Fruit fly (Drosophila melanogaster) whole organism, embryonic: ENCODE results near the gene CG3726.

ENCODE experiments used
- Abd-B ChIP-seq: fragments of 200-800 bp; sonication (Bioruptor generic); optimal IDR thresholded peaks from 2 replicates; lab custom pipeline; 2018; ENCODE audit warnings: missing biosample characterization, mild to moderate bottlenecking, missing genetic modification characterization, moderate library complexity
- CG1233 ChIP-seq: fragments of 200-800 bp; sonication (Bioruptor generic); optimal IDR thresholded peaks from 4 replicates; lab custom pipeline; 2018; ENCODE audit warnings: missing biosample characterization, mild to moderate bottlenecking, missing genetic modification characterization
- CG12744 ChIP-seq: fragments of 200-800 bp; sonication (Bioruptor generic); optimal IDR thresholded peaks from 2 replicates; lab custom pipeline; 2016; ENCODE audit warnings: missing biosample characterization, missing genetic modification characterization
- CG13296 ChIP-seq: fragments of 200-800 bp; sonication (Bioruptor generic); optimal IDR thresholded peaks from 3 replicates; lab custom pipeline; 2018; ENCODE audit warnings: missing biosample characterization, mild to moderate bottlenecking, missing genetic modification characterization
- CG13894 ChIP-seq: fragments of 200-800 bp; sonication (Bioruptor generic); optimal IDR thresholded peaks from 3 replicates; lab custom pipeline; 2018; ENCODE audit warnings: missing biosample characterization, mild to moderate bottlenecking, missing genetic modification characterization, moderate library complexity
- CG14965 ChIP-seq: fragments of 200-800 bp; sonication (Bioruptor generic); optimal IDR thresholded peaks from 2 replicates; lab custom pipeline; 2016; ENCODE audit warnings: missing biosample characterization, missing genetic modification characterization, borderline replicate concordance
- CG15696 ChIP-seq: fragments of 200-800 bp; sonication (Bioruptor generic); optimal IDR thresholded peaks from 2 replicates; lab custom pipeline; 2019; ENCODE audit warnings: missing biosample characterization, mild to moderate bottlenecking, missing genetic modification characterization, moderate library complexity
- CG16813 ChIP-seq: fragments of 200-800 bp; sonication (Bioruptor generic); IDR thresholded peaks from 3 replicates; pipeline ENCODE4 v1.3.6; 2022; ENCODE audit warnings: missing biosample characterization, missing genetic modification characterization; ENCODE audit not compliant: partially characterized antibody
- CG17186 ChIP-seq: fragments of 200-800 bp; sonication (Bioruptor generic); optimal IDR thresholded peaks from 3 replicates; lab custom pipeline; 2017; ENCODE audit warnings: missing biosample characterization, missing genetic modification reagents, missing genetic modification characterization
- CG17359 ChIP-seq: fragments of 200-800 bp; sonication (Bioruptor generic); optimal IDR thresholded peaks from 3 replicates; lab custom pipeline; 2018; ENCODE audit warnings: missing biosample characterization, mild to moderate bottlenecking, missing genetic modification characterization, moderate library complexity
- CG17568 ChIP-seq: fragments of 200-800 bp; sonication (Bioruptor generic); optimal IDR thresholded peaks from 2 replicates; lab custom pipeline; 2018; ENCODE audit warnings: missing biosample characterization, mild to moderate bottlenecking, missing genetic modification characterization, moderate library complexity
- CG1792 ChIP-seq: fragments of 200-800 bp; sonication (Bioruptor generic); optimal IDR thresholded peaks from 2 replicates; lab custom pipeline; 2016; ENCODE audit warnings: missing biosample characterization, missing genetic modification characterization
- CG30020 ChIP-seq: fragments of 200-800 bp; optimal IDR thresholded peaks from 2 replicates; lab custom pipeline; 2019; ENCODE audit warnings: missing biosample characterization, mild to moderate bottlenecking, missing genetic modification characterization, moderate library complexity
- CG31441 ChIP-seq: fragments of 200-800 bp; sonication (Bioruptor generic); IDR thresholded peaks from 2 replicates; pipeline ENCODE4 v1.3.6; 2022; ENCODE audit warnings: missing biosample characterization, missing genetic modification characterization
- CG34422 ChIP-seq: fragments of 200-800 bp; sonication (Bioruptor generic); IDR thresholded peaks from 3 replicates; pipeline ENCODE4 v1.3.6; 2022; ENCODE audit warnings: missing biosample characterization, missing genetic modification characterization
- CG5953 ChIP-seq: fragments of 200-800 bp; sonication (Bioruptor generic); IDR thresholded peaks from 2 replicates; pipeline ENCODE4 v1.3.6; 2022; ENCODE audit warnings: missing biosample characterization, missing genetic modification characterization
- CG6175 ChIP-seq: fragments of 200-800 bp; sonication (Bioruptor generic); IDR thresholded peaks from 3 replicates; pipeline ENCODE4 v1.3.6; 2022; ENCODE audit warnings: missing biosample characterization, missing genetic modification characterization
- CG8924 ChIP-seq: fragments of 200-800 bp; optimal IDR thresholded peaks from 3 replicates; lab custom pipeline; 2019; ENCODE audit warnings: missing biosample characterization, mild to moderate bottlenecking, missing genetic modification characterization, moderate library complexity
- Camta ChIP-seq: fragments of 200-800 bp; sonication (Bioruptor generic); optimal IDR thresholded peaks from 2 replicates; lab custom pipeline; 2016; ENCODE audit warnings: missing biosample characterization, missing genetic modification characterization
- CkIIα-i1 ChIP-seq: fragments of 200-800 bp; sonication (Bioruptor generic); IDR thresholded peaks from 2 replicates; pipeline ENCODE4 v1.3.6; 2022; ENCODE audit warnings: missing biosample characterization, missing genetic modification characterization
- CoRest ChIP-seq: fragments of 200-800 bp; sonication (Bioruptor generic); optimal IDR thresholded peaks from 3 replicates; lab custom pipeline; 2018; ENCODE audit warnings: missing biosample characterization, mild to moderate bottlenecking, missing genetic modification characterization, moderate library complexity
- Drgx ChIP-seq: fragments of 200-800 bp; sonication (Bioruptor generic); IDR thresholded peaks from 2 replicates; pipeline ENCODE4 v1.3.6; 2022; ENCODE audit warnings: missing biosample characterization, missing genetic modification characterization
- H15 ChIP-seq: fragments of 200-800 bp; sonication (Bioruptor generic); IDR thresholded peaks from 3 replicates; pipeline ENCODE4 v1.3.6; 2022; ENCODE audit warnings: missing biosample characterization, missing genetic modification characterization
- HLH54F ChIP-seq: fragments of 200-800 bp; sonication (Bioruptor generic); optimal IDR thresholded peaks from 3 replicates; lab custom pipeline; 2016; ENCODE audit warnings: missing biosample characterization, missing genetic modification characterization
- Kr ChIP-seq: fragments of 200-800 bp; sonication (Bioruptor generic); optimal IDR thresholded peaks from 2 replicates; lab custom pipeline; 2017; ENCODE audit warnings: missing biosample characterization, mild to moderate bottlenecking, missing genetic modification characterization
- Mrtf ChIP-seq: fragments of 200-800 bp; sonication (Bioruptor generic); IDR thresholded peaks from 3 replicates; pipeline ENCODE4 v1.3.6; 2022; ENCODE audit warnings: missing biosample characterization, missing genetic modification characterization
- Pdp1 ChIP-seq, 2 experiments: fragments of 200-800 bp; sonication (Bioruptor generic); optimal IDR thresholded peaks; 3 replicates each; lab custom pipeline; 2016; ENCODE audit warnings: missing biosample characterization in 2 of 2, missing genetic modification characterization in 2 of 2, mild to moderate bottlenecking in 1 of 2, moderate library complexity in 1 of 2
- Rx ChIP-seq: fragments of 200-800 bp; sonication (Bioruptor generic); IDR thresholded peaks from 2 replicates; pipeline ENCODE4 v1.3.6; 2022; ENCODE audit warnings: missing biosample characterization, missing genetic modification characterization
- Side ChIP-seq: fragments of 200-800 bp; sonication (Bioruptor generic); optimal IDR thresholded peaks from 2 replicates; lab custom pipeline; 2016; ENCODE audit warnings: missing biosample characterization, missing genetic modification characterization
- bigmax ChIP-seq: fragments of 200-800 bp; sonication (Bioruptor generic); optimal IDR thresholded peaks from 2 replicates; lab custom pipeline; 2018; ENCODE audit warnings: missing biosample characterization, mild to moderate bottlenecking, missing genetic modification characterization
- cato ChIP-seq: fragments of 200-800 bp; sonication (Bioruptor generic); optimal IDR thresholded peaks from 2 replicates; lab custom pipeline; 2016; ENCODE audit warnings: missing biosample characterization, missing genetic modification characterization, borderline replicate concordance
- caup ChIP-seq: fragments of 200-800 bp; sonication (Bioruptor generic); optimal IDR thresholded peaks from 3 replicates; lab custom pipeline; 2017; ENCODE audit warnings: missing biosample characterization, mild to moderate bottlenecking, missing genetic modification characterization, moderate library complexity; ENCODE audit not compliant: severe bottlenecking
- cwo ChIP-seq: fragments of 200-800 bp; sonication (Bioruptor generic); optimal IDR thresholded peaks from 3 replicates; lab custom pipeline; 2017; ENCODE audit warnings: missing biosample characterization, missing genetic modification characterization, mild to moderate bottlenecking, moderate library complexity, missing genetic modification reagents
- en ChIP-seq: fragments of 200-800 bp; sonication (Bioruptor generic); optimal IDR thresholded peaks from 2 replicates; lab custom pipeline; 2016; ENCODE audit warnings: missing biosample characterization, missing genetic modification characterization
- fd64A ChIP-seq: fragments of 200-800 bp; sonication (Bioruptor generic); optimal IDR thresholded peaks from 3 replicates; lab custom pipeline; 2018; ENCODE audit warnings: missing biosample characterization, mild to moderate bottlenecking, missing genetic modification characterization
- grau ChIP-seq: fragments of 200-800 bp; optimal IDR thresholded peaks from 3 replicates; lab custom pipeline; 2019; ENCODE audit warnings: missing biosample characterization, mild to moderate bottlenecking, missing genetic modification characterization, moderate library complexity
- h ChIP-seq: fragments of >200 bp; optimal IDR thresholded peaks from 2 replicates; lab custom pipeline; 2017
- her ChIP-seq: fragments of 200-800 bp; sonication (Bioruptor generic); optimal IDR thresholded peaks from 2 replicates; lab custom pipeline; 2016; ENCODE audit warnings: missing biosample characterization, missing genetic modification characterization
- lab ChIP-seq: fragments of 200-800 bp; sonication (Bioruptor generic); optimal IDR thresholded peaks from 3 replicates; lab custom pipeline; 2017; ENCODE audit warnings: missing biosample characterization, missing genetic modification characterization, mild to moderate bottlenecking, moderate library complexity, missing genetic modification reagents
- nerfin-2 ChIP-seq: fragments of 200-800 bp; sonication (Bioruptor generic); IDR thresholded peaks from 2 replicates; pipeline ENCODE4 v1.3.6; 2022; ENCODE audit warnings: missing biosample characterization, missing genetic modification characterization; ENCODE audit not compliant: partially characterized antibody
- odd ChIP-seq: fragments of 200-800 bp; sonication (Bioruptor generic); optimal IDR thresholded peaks from 2 replicates; lab custom pipeline; 2017; ENCODE audit warnings: missing biosample characterization, mild to moderate bottlenecking, missing genetic modification characterization
- pan ChIP-seq, 4 experiments: fragments of >200 bp in 3 of 4; fragments of 200-800 bp in 1 of 4; sonication (Bioruptor generic) in 1 of 4; optimal IDR thresholded peaks in 3 of 4; IDR thresholded peaks in 1 of 4; 2 replicates each; pipeline versions ENCODE4 v1.3.6 to Lab custom; 2017 to 2022; ENCODE audit warnings: missing biosample characterization in 2 of 4, missing genetic modification characterization in 2 of 4, mixed read lengths in 1 of 4
- pnt ChIP-seq: fragments of 200-800 bp; sonication (Bioruptor generic); optimal IDR thresholded peaks from 3 replicates; lab custom pipeline; 2016; ENCODE audit warnings: missing biosample characterization, missing genetic modification characterization
- sqz ChIP-seq: fragments of 200-800 bp; sonication (Bioruptor generic); optimal IDR thresholded peaks from 3 replicates; lab custom pipeline; 2018; ENCODE audit warnings: missing biosample characterization, mild to moderate bottlenecking, missing genetic modification characterization
- stwl ChIP-seq: fragments of 200-800 bp; sonication (Bioruptor generic); optimal IDR thresholded peaks from 3 replicates; lab custom pipeline; 2018; ENCODE audit warnings: missing biosample characterization, mild to moderate bottlenecking, missing genetic modification characterization, moderate library complexity
- trh ChIP-seq: fragments of 200-800 bp; sonication (Bioruptor generic); optimal IDR thresholded peaks from 2 replicates; lab custom pipeline; 2016; ENCODE audit warnings: missing biosample characterization, missing genetic modification characterization

CG3726 gene

dm6 chrX:5900146-5901093 lies 16.5 kb upstream of the CG3726 start, which contains the start of gene Act5C (continued):
- peak; percentile 95 for TF ChIP-seq CG17359 (tag; lab: Kevin White, UChicago)
- TF ChIP-seq CG17568 (GFP tag; lab: Kevin White, UChicago) = peak; percentile 87
- TF ChIP-seq fd64A = peak; percentile 85
- peak; percentile 88 for TF ChIP-seq CG34422
- TF ChIP-seq caup (GFP tag; lab: Kevin White, UChicago) = peak; percentile 90
- peak; percentile 74 for TF ChIP-seq CG14965 (GFP tag; lab: Kevin White, UChicago)
- no peak for TF ChIP-seq CkIIα-i1 (GFP tag; lab: Robert Waterston, UW)
- peak; percentile 96 for TF ChIP-seq Drgx (GFP tag; lab: Robert Waterston, UW)
- peak; percentile 93 for TF ChIP-seq grau (tag; lab: Kevin White, UChicago)
- peak; percentile 88 for TF ChIP-seq H15 (GFP tag; lab: Robert Waterston, UW)
- peak; percentile 73 for TF ChIP-seq trh (GFP tag; lab: Kevin White, UChicago)
- peak; percentile 92 for TF ChIP-seq CG1792 (GFP tag; lab: Kevin White, UChicago)
- peak; percentile 90 for TF ChIP-seq CG5953
- TF ChIP-seq CG8924 (tag; lab: Kevin White, UChicago) = peak; percentile 94
- peak; percentile 87 for TF ChIP-seq CG12744 (GFP tag; lab: Kevin White, UChicago)
- TF ChIP-seq en (GFP tag; lab: Kevin White, UChicago) = peak; percentile 90
- peak; percentile 94 for TF ChIP-seq lab (GFP tag; lab: Kevin White, UChicago)
- TF ChIP-seq cato (GFP tag; lab: Kevin White, UChicago) = peak; percentile 80
- peak; percentile 90 for TF ChIP-seq CG13296 (GFP tag; lab: Kevin White, UChicago)
- TF ChIP-seq CG13894 (tag; lab: Kevin White, UChicago) = peak; percentile 79
- no peak for TF ChIP-seq bigmax (GFP tag; lab: Kevin White, UChicago)
- TF ChIP-seq HLH54F (GFP tag; lab: Kevin White, UChicago) = peak; percentile 90
- TF ChIP-seq Rx (GFP tag; lab: Robert Waterston, UW) = peak; percentile 91
- TF ChIP-seq Kr (GFP tag; lab: Kevin White, UChicago) = peak; percentile 69

dm6 chrX:5901628-5902213 lies 15.2 kb upstream of the CG3726 start:
- TF ChIP-seq CG31441 = no peak
- peak; percentile 43 for TF ChIP-seq CG13894 (tag; lab: Kevin White, UChicago)
- no peak for TF ChIP-seq pan (optimal IDR thresholded peaks at IDR 0.05; lab: Kevin White, UChicago)
- TF ChIP-seq pan (GFP tag; optimal IDR thresholded peaks at IDR 0.05 in 1 of 2, IDR thresholded peaks at IDR 0.05 in 1 of 2) = peak in 1 of 2 experiments; percentile 43
- no peak for TF ChIP-seq pnt
- no peak for TF ChIP-seq CG15696 (tag; lab: Kevin White, UChicago)
- TF ChIP-seq nerfin-2 (GFP tag; lab: Robert Waterston, UW) = no peak
- TF ChIP-seq Camta (GFP tag; lab: Kevin White, UChicago) = no peak
- TF ChIP-seq Pdp1 (GFP tag; optimal IDR thresholded peaks at IDR 0.05; lab: Kevin White, UChicago) = peak in 1 of 2 experiments; percentile 33
- TF ChIP-seq h = no peak
- no peak for TF ChIP-seq cwo (GFP tag; lab: Kevin White, UChicago)
- TF ChIP-seq CG17186 = no peak
- TF ChIP-seq her (GFP tag; lab: Kevin White, UChicago) = peak; percentile 58
- no peak for TF ChIP-seq CG30020 (tag; lab: Kevin White, UChicago)
- TF ChIP-seq Abd-B (GFP tag; lab: Kevin White, UChicago) = no peak
- TF ChIP-seq CoRest (tag; lab: Kevin White, UChicago) = no peak
- no peak for TF ChIP-seq odd (GFP tag; lab: Kevin White, UChicago)
- peak; percentile 33 for TF ChIP-seq Side
- TF ChIP-seq CG16813 = no peak
- TF ChIP-seq stwl (tag; lab: Kevin White, UChicago) = no peak
- TF ChIP-seq Mrtf (GFP tag; lab: Robert Waterston, UW) = peak; percentile 57; the same call in 1 of the 3 replicates
- TF ChIP-seq CG6175 = 0 out of 3 replicates have a peak, but pooled peaks have one; percentile 47
- no peak for TF ChIP-seq CG1233 (GFP tag; lab: Kevin White, UChicago)
- TF ChIP-seq sqz (GFP tag; lab: Kevin White, UChicago) = peak; percentile 28
